Fruit fly (Drosophila melanogaster): Measurements from ENCODE around the gene Mulk.

Mulk gene

dm6 chr2L:10265129-10265528 lies 4.7 kb upstream of the Mulk start, which contains the start of gene Mob3 (continued):
- TF ChIP-seq stwl (tag; optimal IDR thresholded peaks at IDR 0.05) (peak; percentile 30), Dref (GFP tag; IDR thresholded peaks at IDR 0.05) (peak; percentile 70), CG18262 (tag; optimal IDR thresholded peaks at IDR 0.05) (no peak), CG2199 (GFP tag; IDR thresholded peaks at IDR 0.05) (no peak), BEAF-32 (GFP tag; optimal IDR thresholded peaks at IDR 0.05) (peak; percentile 63), eyg (GFP tag; optimal IDR thresholded peaks at IDR 0.05) (no peak), nmo (GFP tag; optimal IDR thresholded peaks at IDR 0.05) (no peak), Xbp1 (GFP tag; optimal IDR thresholded peaks at IDR 0.05) (no peak), H2.0 (GFP tag; IDR thresholded peaks at IDR 0.05) (no peak), sna (GFP tag; IDR thresholded peaks at IDR 0.05; ENCODE audit: partially characterized antibody) (0 out of 2 replicates have a peak, but pooled peaks have one; percentile 24), slp2 (GFP tag; optimal IDR thresholded peaks at IDR 0.05) (no peak), CG10462 (GFP tag; optimal IDR thresholded peaks at IDR 0.05) (no peak), MBD-R2 (GFP tag; IDR thresholded peaks at IDR 0.05) (peak; percentile 68), Sry-β (GFP tag; optimal IDR thresholded peaks at IDR 0.05) (no peak), nom (GFP tag; optimal IDR thresholded peaks at IDR 0.05) (no peak), crol (GFP tag; IDR thresholded peaks at IDR 0.05) (no peak), CG32767 (GFP tag; IDR thresholded peaks at IDR 0.05) (no peak), bsh (GFP tag; optimal IDR thresholded peaks at IDR 0.05) (no peak), vnd (GFP tag; IDR thresholded peaks at IDR 0.05; ENCODE audit: partially characterized antibody) (no peak), D19A (tag; optimal IDR thresholded peaks at IDR 0.05) (no peak), YL-1 (GFP tag; optimal IDR thresholded peaks at IDR 0.05) (peak; percentile 53), CG11504 (tag; optimal IDR thresholded peaks at IDR 0.05) (no peak), Scr (GFP tag; IDR thresholded peaks at IDR 0.05; ENCODE audit: partially characterized antibody) (peak; percentile 58), CG17612 (GFP tag; IDR thresholded peaks at IDR 0.05) (no peak), CG2129 (GFP tag; IDR thresholded peaks at IDR 0.05; ENCODE audit: partially characterized antibody) (no peak), CG4404 (GFP tag; IDR thresholded peaks at IDR 0.05) (no peak), CG6683 (GFP tag; optimal IDR thresholded peaks at IDR 0.05) (no peak), cg (GFP tag; optimal IDR thresholded peaks at IDR 0.05) (no peak), Sry-δ (GFP tag; optimal IDR thresholded peaks at IDR 0.05) (peak; percentile 63), B-H1 (GFP tag; IDR thresholded peaks at IDR 0.05) (no peak), CG9215 (GFP tag; IDR thresholded peaks at IDR 0.05) (no peak), peb (GFP tag; IDR thresholded peaks at IDR 0.05) (no peak), Bgb (GFP tag; IDR thresholded peaks at IDR 0.05; ENCODE audit: partially characterized antibody) (peak; percentile 54; the same call in 1 of the 2 replicates), CG17568 (GFP tag; optimal IDR thresholded peaks at IDR 0.05) (peak; percentile 33), CG30403 (GFP tag; optimal IDR thresholded peaks at IDR 0.05) (no peak), kni (GFP tag; optimal IDR thresholded peaks at IDR 0.05) (no peak), CG16815 (GFP tag; optimal IDR thresholded peaks at IDR 0.05) (no peak), Rfx (GFP tag; IDR thresholded peaks at IDR 0.05) (no peak), Dll (GFP tag; IDR thresholded peaks at IDR 0.05; ENCODE audit: partially characterized antibody) (peak; percentile 55; the same call in 1 of the 4 replicates), tgo (GFP tag; IDR thresholded peaks at IDR 0.05) (no peak), Neu2 (GFP tag; optimal IDR thresholded peaks at IDR 0.05; ENCODE audit: borderline replicate concordance) (no peak), unc-4 (GFP tag; IDR thresholded peaks at IDR 0.05; ENCODE audit: partially characterized antibody) (peak; percentile 35; the same call in 1 of the 2 replicates), ewg (GFP tag; optimal IDR thresholded peaks at IDR 0.05) (no peak), bbx (GFP tag; IDR thresholded peaks at IDR 0.05; ENCODE audit: partially characterized antibody) (peak; percentile 34; the same call in 1 of the 2 replicates), tin (GFP tag; optimal IDR thresholded peaks at IDR 0.05) (no peak), CG2120 (GFP tag; optimal IDR thresholded peaks at IDR 0.05) (no peak), TFAM (GFP tag; optimal IDR thresholded peaks at IDR 0.05) (no peak), CG31388 (GFP tag; optimal IDR thresholded peaks at IDR 0.05) (no peak), Ravus (GFP tag; IDR thresholded peaks at IDR 0.05) (no peak), HmgD (GFP tag; optimal IDR thresholded peaks at IDR 0.05) (no peak)

Data from whole organism, embryonic.